Fruit fly (Drosophila melanogaster): ENCODE results near the gene scny.

dm6 chr3L:5753605-5754365 is 15.0 kb upstream of the scny start:
- no peak for TF ChIP-seq h (optimal IDR thresholded peaks at IDR 0.05)
- no peak for TF ChIP-seq Sin3A (optimal IDR thresholded peaks at IDR 0.05)
- no peak for TF ChIP-seq insv (optimal IDR thresholded peaks at IDR 0.05)
- TF ChIP-seq psq (optimal IDR thresholded peaks at IDR 0.05): no peak
- no peak for TF ChIP-seq Myc (optimal IDR thresholded peaks at IDR 0.05)

Measured in Kc167 (cell line).